Worm (Caenorhabditis elegans) whole organism, L4 larva: ENCODE results near the gene C49G7.7.

Experiments
- F49E8.2 ChIP-seq: sonication (generic microtip); optimal IDR thresholded peaks from 2 replicates; lab custom pipeline; 2016; ENCODE audit warnings: missing compliant biosample characterization, mild to moderate bottlenecking, missing genetic modification characterization, borderline replicate concordance
- aly-2 ChIP-seq: sonication (generic microtip); optimal IDR thresholded peaks from 2 replicates; lab custom pipeline; 2018; ENCODE audit warnings: missing biosample characterization, missing genetic modification characterization
- ces-1 ChIP-seq: fragments of 150-350 bp; sonication (generic microtip); optimal IDR thresholded peaks from 4 replicates; lab custom pipeline; 2014; ENCODE audit warnings: missing biosample characterization, missing genetic modification reagents, missing genetic modification characterization
- fkh-10 ChIP-seq: fragments of 150-350 bp; optimal IDR thresholded peaks from 2 replicates; lab custom pipeline; 2014; ENCODE audit warnings: missing biosample characterization, missing genetic modification reagents, missing genetic modification characterization
- lin-13 ChIP-seq: fragments of 150-350 bp; optimal IDR thresholded peaks from 2 replicates; lab custom pipeline; 2014; ENCODE audit warnings: missing biosample characterization, missing genetic modification reagents, missing genetic modification characterization
- pqm-1 ChIP-seq: sonication (generic microtip); optimal IDR thresholded peaks from 2 replicates; lab custom pipeline; 2017; ENCODE audit warnings: missing biosample characterization, missing genetic modification characterization

- no peak for TF ChIP-seq aly-2 (tag; lab: Kevin White, UChicago)
- TF ChIP-seq F49E8.2 = no peak
- no peak for TF ChIP-seq fkh-10 (GFP tag; lab: Kevin White, UChicago)
- no peak for TF ChIP-seq pqm-1 (tag; lab: Kevin White, UChicago)
- TF ChIP-seq ces-1 = no peak
- no peak for TF ChIP-seq lin-13 (GFP tag; lab: Kevin White, UChicago)
These were observed 4.3 kb downstream of the C49G7.7 start for ce11 chrV:4038557-4038956.
